Fruit fly (Drosophila melanogaster): ENCODE results near the gene Dnaaf5.

Dnaaf5 gene

DNA sequence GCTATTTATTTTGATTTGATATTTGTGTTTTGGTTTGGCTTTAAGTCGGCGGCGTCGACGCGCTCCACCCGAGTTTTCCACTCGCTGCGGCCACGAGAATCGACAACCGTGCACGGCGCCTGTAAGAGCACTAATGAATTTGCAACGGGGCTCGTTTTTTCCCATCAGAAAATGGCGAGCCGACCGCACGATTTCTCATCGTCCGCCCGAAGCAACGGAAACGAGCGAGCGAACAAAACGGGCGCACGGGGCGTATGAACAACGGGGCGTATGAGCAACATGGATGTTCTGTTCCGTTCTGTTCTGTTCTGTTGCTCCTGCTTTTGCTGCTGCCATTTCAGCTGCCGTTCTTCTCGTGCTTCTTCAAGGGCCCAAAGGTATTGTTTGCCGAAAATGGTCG lies 43.7 kb upstream of the Dnaaf5 start (continued):
- no peak for TF ChIP-seq CG7357 (GFP tag; IDR thresholded peaks at IDR 0.05)
- 0 out of 2 replicates have a peak, but pooled peaks have one; percentile 7 for TF ChIP-seq wdn (GFP tag; IDR thresholded peaks at IDR 0.05)
- TF ChIP-seq sens-2 (GFP tag; IDR thresholded peaks at IDR 0.05), result no peak
- peak; percentile 38 for TF ChIP-seq CG5180 (GFP tag; optimal IDR thresholded peaks at IDR 0.05)
- peak; percentile 23; the same call in 1 of the 2 replicates for TF ChIP-seq Rfx (GFP tag; IDR thresholded peaks at IDR 0.05)
- TF ChIP-seq Lpt (GFP tag; optimal IDR thresholded peaks at IDR 0.05), result no peak
- no peak for TF ChIP-seq YL-1 (GFP tag; optimal IDR thresholded peaks at IDR 0.05)
- no peak for TF ChIP-seq CG14710 (tag; optimal IDR thresholded peaks at IDR 0.05)
- TF ChIP-seq ham (GFP tag; IDR thresholded peaks at IDR 0.05), result no peak
- TF ChIP-seq Med (GFP tag), result peak; percentile 63
- TF ChIP-seq Ets65A (GFP tag), result peak; percentile 23
- no peak for TF ChIP-seq CG1792 (GFP tag; optimal IDR thresholded peaks at IDR 0.05)
- no peak for TF ChIP-seq h (optimal IDR thresholded peaks at IDR 0.05)
- TF ChIP-seq CG13894 (tag; optimal IDR thresholded peaks at IDR 0.05), result peak; percentile 43
- no peak for TF ChIP-seq Hr78 (GFP tag; optimal IDR thresholded peaks at IDR 0.05)
- no peak for TF ChIP-seq Kr (GFP tag; optimal IDR thresholded peaks at IDR 0.05)
- no peak for TF ChIP-seq sima (GFP tag; optimal IDR thresholded peaks at IDR 0.05)

DNA sequence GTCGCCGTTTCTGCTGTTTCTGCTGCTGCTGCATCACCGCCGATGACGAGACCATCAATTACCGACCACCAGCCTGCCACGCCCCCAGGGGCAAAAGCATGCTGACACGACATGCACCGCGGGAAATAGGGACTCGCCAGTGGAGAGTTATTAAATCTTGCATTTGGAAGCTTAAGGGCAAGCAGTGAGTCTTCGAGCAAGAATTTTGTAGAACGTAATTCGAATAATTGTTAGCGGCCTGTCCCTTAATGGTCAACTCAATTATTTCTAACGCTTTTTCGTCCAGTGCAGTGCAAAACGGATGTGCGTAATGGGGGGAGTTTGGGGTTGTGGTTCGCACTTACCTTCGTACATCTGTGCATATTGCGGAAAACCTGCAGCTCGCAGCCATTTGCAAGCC lies 37.8 kb upstream of the Dnaaf5 start:
- TF ChIP-seq CG10654 (GFP tag; optimal IDR thresholded peaks at IDR 0.05) (no peak), lbe (GFP tag; optimal IDR thresholded peaks at IDR 0.05) (peak; percentile 8), Med (GFP tag) (peak; percentile 29)

DNA sequence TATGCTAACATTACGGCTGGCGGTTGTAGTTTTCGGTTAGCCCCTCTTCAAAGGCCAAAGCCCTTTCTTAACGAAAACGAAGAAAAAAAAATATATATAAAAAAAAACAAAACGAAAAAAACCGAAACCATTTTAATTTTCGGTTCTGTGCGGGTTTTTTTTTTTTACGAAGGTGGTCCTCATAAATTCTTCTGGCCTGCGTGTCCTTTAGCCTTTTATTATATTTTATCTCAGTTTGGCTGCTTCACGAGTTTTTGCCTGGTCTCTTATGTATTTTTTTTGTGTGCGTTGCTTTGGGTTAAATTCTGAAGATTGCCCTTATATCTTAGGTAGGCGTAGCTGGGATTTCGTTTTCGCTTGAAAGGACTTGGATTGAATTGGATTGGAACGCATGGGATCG lies 37.0 kb upstream of the Dnaaf5 start:
- TF ChIP-seq zen2 (GFP tag; IDR thresholded peaks at IDR 0.05; ENCODE audit: partially characterized antibody), result no peak
- peak; percentile 16 for TF ChIP-seq nom (GFP tag; optimal IDR thresholded peaks at IDR 0.05)

DNA sequence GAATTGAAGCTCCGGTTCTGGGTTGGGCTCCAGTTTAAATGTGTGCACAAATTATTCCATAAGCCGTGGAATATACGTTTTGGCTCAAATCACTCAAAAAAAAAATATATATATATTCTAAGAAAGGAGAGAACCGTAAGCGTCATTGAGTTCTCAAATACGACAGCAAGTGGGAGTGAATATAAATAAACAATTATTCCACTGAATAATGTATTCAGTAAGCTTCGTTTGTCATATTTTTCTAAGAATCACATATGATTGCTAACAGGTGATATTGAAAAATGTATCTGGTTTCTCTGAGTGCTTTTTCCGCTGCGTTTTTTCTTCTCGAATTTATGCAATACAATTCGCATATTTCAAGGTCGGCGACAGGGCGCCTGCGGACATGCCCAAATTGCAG lies 36.3 kb upstream of the Dnaaf5 start:
- TF ChIP-seq CG13624 (GFP tag; optimal IDR thresholded peaks at IDR 0.05), result no peak
- no peak for TF ChIP-seq nom (GFP tag; optimal IDR thresholded peaks at IDR 0.05)
- TF ChIP-seq salm (tag; optimal IDR thresholded peaks at IDR 0.05), result no peak
- TF ChIP-seq CG10462 (GFP tag; optimal IDR thresholded peaks at IDR 0.05), result no peak
- TF ChIP-seq lab (GFP tag; optimal IDR thresholded peaks at IDR 0.05), result no peak
- TF ChIP-seq CG15073 (GFP tag; optimal IDR thresholded peaks at IDR 0.05), result no peak

DNA sequence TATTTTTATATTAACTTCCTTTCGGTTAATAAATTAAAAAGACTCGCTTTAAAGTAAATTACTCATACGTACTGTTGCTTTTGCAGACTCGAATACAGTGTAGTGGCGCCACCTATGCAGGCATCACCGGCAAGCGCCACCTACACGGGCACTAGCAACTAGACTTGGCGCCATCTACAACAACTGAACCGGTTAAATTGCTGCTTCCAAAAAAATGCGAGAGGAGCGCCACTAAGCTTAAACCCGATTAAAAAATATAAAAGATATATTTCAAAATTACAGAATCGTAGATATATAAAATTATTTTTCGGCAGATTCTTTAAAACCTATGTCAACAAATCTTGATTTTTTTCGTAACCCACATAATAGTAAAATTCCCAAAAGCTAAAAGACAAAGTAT lies 29.7 kb upstream of the Dnaaf5 start:
- no peak for TF ChIP-seq Hey (tag; optimal IDR thresholded peaks at IDR 0.05)
- TF ChIP-seq CG17912 (GFP tag; optimal IDR thresholded peaks at IDR 0.05), result no peak
- TF ChIP-seq Awh (GFP tag; IDR thresholded peaks at IDR 0.05), result peak; percentile 87
- TF ChIP-seq slou (GFP tag; optimal IDR thresholded peaks at IDR 0.05), result peak; percentile 78
- peak; percentile 91 for TF ChIP-seq CG16779 (GFP tag; IDR thresholded peaks at IDR 0.05)
- TF ChIP-seq croc (GFP tag; conservative IDR thresholded peaks at IDR 0.05), result peak; percentile 78; the same call in 2 of the 3 replicates
- peak; percentile 54 for TF ChIP-seq dmrt11E (tag; optimal IDR thresholded peaks at IDR 0.05)
- TF ChIP-seq cg (GFP tag; optimal IDR thresholded peaks at IDR 0.05), result no peak
- TF ChIP-seq knrl (GFP tag; IDR thresholded peaks at IDR 0.05; ENCODE audit: partially characterized antibody), result peak; percentile 41; the same call in 1 of the 3 replicates
- peak; percentile 91 for TF ChIP-seq CG17829 (tag; optimal IDR thresholded peaks at IDR 0.05)
- peak; percentile 90 for TF ChIP-seq tgo (GFP tag; IDR thresholded peaks at IDR 0.05)
- TF ChIP-seq CG1602 (GFP tag; optimal IDR thresholded peaks at IDR 0.05), result peak; percentile 65
- peak; percentile 46 for TF ChIP-seq ewg (GFP tag; optimal IDR thresholded peaks at IDR 0.05)
- TF ChIP-seq stwl (tag; optimal IDR thresholded peaks at IDR 0.05), result peak; percentile 84
- TF ChIP-seq CrebB (tag; optimal IDR thresholded peaks at IDR 0.05), result no peak
- peak; percentile 98 for TF ChIP-seq NFAT (GFP tag; IDR thresholded peaks at IDR 0.05)
- TF ChIP-seq gem (tag; optimal IDR thresholded peaks at IDR 0.05), result peak; percentile 73
- peak; percentile 52 for TF ChIP-seq crol (GFP tag; IDR thresholded peaks at IDR 0.05)
- peak; percentile 8 for TF ChIP-seq tap (tag; optimal IDR thresholded peaks at IDR 0.05)
- no peak for TF ChIP-seq schlank (tag; optimal IDR thresholded peaks at IDR 0.05)
